Worm (Caenorhabditis elegans) whole organism, L4/young adult: ENCODE measurements around the gene alx-1.

Source experiments
- dao-5 ChIP-seq: sonication (generic microtip); optimal IDR thresholded peaks from 2 replicates; lab custom pipeline; 2016; ENCODE audit warnings: missing genotype, missing genetic modification characterization, moderate library complexity, missing compliant biosample characterization
- him-1 ChIP-seq: sonication (generic microtip); optimal IDR thresholded peaks from 2 replicates; lab custom pipeline; 2016; ENCODE audit warnings: missing genotype, missing genetic modification reagents, missing genetic modification characterization, missing compliant biosample characterization

DNA sequence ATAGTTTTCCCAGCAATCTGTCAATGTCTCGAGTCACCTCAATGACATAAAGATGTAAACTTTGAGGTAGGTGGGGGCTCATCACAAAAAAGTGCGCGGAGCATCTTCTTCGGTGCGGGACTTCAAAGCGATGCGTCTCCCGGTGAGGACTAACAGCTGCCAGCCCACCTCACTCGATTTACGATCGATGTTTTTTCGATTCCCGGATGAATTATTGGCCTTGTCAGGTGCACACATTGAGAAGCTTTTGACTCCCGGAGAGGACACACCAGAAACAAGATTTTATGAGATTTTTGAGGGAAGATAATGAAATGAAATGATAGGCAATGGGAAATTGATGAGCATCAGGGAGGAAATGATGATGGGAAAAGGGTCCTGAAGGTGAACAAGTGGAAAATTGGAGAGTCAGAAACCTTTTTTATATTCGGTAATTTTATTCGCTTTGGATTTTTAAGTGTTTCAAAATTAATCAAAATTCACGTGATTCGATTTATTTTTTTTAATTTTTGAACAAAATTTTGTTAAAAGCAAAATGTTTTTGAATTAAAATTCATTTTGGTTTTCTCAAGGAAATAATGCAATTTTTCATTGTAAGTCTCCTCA, 29.8 kb downstream of the alx-1 start, which contains the start of gene C05B5.12:
- TF ChIP-seq dao-5 (tag; lab: Kevin White, UChicago) (no peak), him-1 (no peak)
